Fruit fly (Drosophila melanogaster): ENCODE data around the gene CG4928.

The CG4928 gene

dm6 chrX:16944049-16944532 is 31.1 kb downstream of the CG4928 start (continued):
- TF ChIP-seq CG2199 (GFP tag; IDR thresholded peaks at IDR 0.05) (no peak), CG17385 (GFP tag; optimal IDR thresholded peaks at IDR 0.05) (peak; percentile 64), CG4730 (GFP tag; IDR thresholded peaks at IDR 0.05) (no peak), bcd (GFP tag; optimal IDR thresholded peaks at IDR 0.05) (peak; percentile 54), corto (GFP tag; optimal IDR thresholded peaks at IDR 0.05) (no peak), Meics (GFP tag; optimal IDR thresholded peaks at IDR 0.05) (peak; percentile 85), Doc2 (GFP tag; IDR thresholded peaks at IDR 0.05) (no peak), HLHmδ (GFP tag; optimal IDR thresholded peaks at IDR 0.05) (no peak), Xbp1 (GFP tag; optimal IDR thresholded peaks at IDR 0.05) (peak; percentile 28), CG1529 (GFP tag; optimal IDR thresholded peaks at IDR 0.05) (peak; percentile 3), CG17361 (GFP tag; IDR thresholded peaks at IDR 0.05) (peak; percentile 47; the same call in 2 of the 3 replicates), HHEX (GFP tag; optimal IDR thresholded peaks at IDR 0.05) (peak; percentile 59), odd (GFP tag; optimal IDR thresholded peaks at IDR 0.05) (peak; percentile 8), CrebB (tag; optimal IDR thresholded peaks at IDR 0.05) (peak; percentile 46), Ets65A (GFP tag) (no peak), ase (GFP tag; IDR thresholded peaks at IDR 0.05) (no peak), CG1233 (GFP tag; optimal IDR thresholded peaks at IDR 0.05) (peak; percentile 46), Scr (GFP tag; IDR thresholded peaks at IDR 0.05; ENCODE audit: partially characterized antibody) (no peak), CG9797 (GFP tag; optimal IDR thresholded peaks at IDR 0.05) (no peak), nom (GFP tag; optimal IDR thresholded peaks at IDR 0.05) (no peak), CG10267 (tag; optimal IDR thresholded peaks at IDR 0.05) (peak; percentile 53), fu2 (GFP tag; optimal IDR thresholded peaks at IDR 0.05) (no peak), CG15269 (tag; optimal IDR thresholded peaks at IDR 0.05) (peak; percentile 88), CG4282 (GFP tag; optimal IDR thresholded peaks at IDR 0.05) (no peak), Deaf1 (tag; optimal IDR thresholded peaks at IDR 0.05) (peak; percentile 57), Side (GFP tag; optimal IDR thresholded peaks at IDR 0.05) (no peak), sens (GFP tag) (peak; percentile 14), Dip3 (GFP tag; optimal IDR thresholded peaks at IDR 0.05) (no peak), CG4617 (GFP tag; optimal IDR thresholded peaks at IDR 0.05; ENCODE audit: borderline replicate concordance) (no peak), CG31365 (tag; optimal IDR thresholded peaks at IDR 0.05) (no peak), salm (tag; optimal IDR thresholded peaks at IDR 0.05) (peak; percentile 44), NC2α (GFP tag; optimal IDR thresholded peaks at IDR 0.05) (no peak), CG12104 (GFP tag; optimal IDR thresholded peaks at IDR 0.05) (peak; percentile 56), sima (GFP tag; optimal IDR thresholded peaks at IDR 0.05) (no peak), CG14667 (GFP tag; IDR thresholded peaks at IDR 0.05) (no peak), eyg (GFP tag; optimal IDR thresholded peaks at IDR 0.05) (no peak), mam (GFP tag; optimal IDR thresholded peaks at IDR 0.05) (no peak), Dp (GFP tag; optimal IDR thresholded peaks at IDR 0.05) (no peak), CG31388 (GFP tag; optimal IDR thresholded peaks at IDR 0.05) (no peak), Atf6 (GFP tag; IDR thresholded peaks at IDR 0.05) (no peak), cwo (GFP tag; optimal IDR thresholded peaks at IDR 0.05) (peak; percentile 81), jigr1 (GFP tag; IDR thresholded peaks at IDR 0.05) (no peak), Trl (optimal IDR thresholded peaks at IDR 0.05) (peak in 1 of 2 experiments; percentile 26), Trl (GFP tag; optimal IDR thresholded peaks at IDR 0.05) (no peak), insv (GFP tag; optimal IDR thresholded peaks at IDR 0.05) (no peak), CG17328 (GFP tag; IDR thresholded peaks at IDR 0.05) (no peak), CG15514 (GFP tag; optimal IDR thresholded peaks at IDR 0.05) (peak; percentile 21), ac (GFP tag; optimal IDR thresholded peaks at IDR 0.05) (no peak), CG3995 (GFP tag; optimal IDR thresholded peaks at IDR 0.05) (no peak), CG18764 (GFP tag; optimal IDR thresholded peaks at IDR 0.05) (no peak), CG11247 (GFP tag; IDR thresholded peaks at IDR 0.05) (no peak), Usf (GFP tag; optimal IDR thresholded peaks at IDR 0.05) (peak; percentile 9)
